Worm (Caenorhabditis elegans) whole organism, young adult: ENCODE results near the gene ehs-1.

Experiments used
- F33H1.4 ChIP-seq: fragments of 200-800 bp; sonication (Bioruptor generic); IDR thresholded peaks from 2 replicates; pipeline ENCODE4 v1.3.6; 2022; ENCODE audit warnings: missing genetic modification reagents, missing genetic modification characterization, missing compliant biosample characterization
- F37B4.10 ChIP-seq: fragments of 200-800 bp; sonication (Bioruptor generic); IDR thresholded peaks from 2 replicates; pipeline ENCODE4 v1.3.6; 2022; ENCODE audit warnings: missing genetic modification characterization, missing compliant biosample characterization
- F55B11.4 ChIP-seq: sonication (generic microtip); optimal IDR thresholded peaks from 2 replicates; lab custom pipeline; 2016; ENCODE audit warnings: missing compliant biosample characterization, missing genetic modification characterization, borderline replicate concordance; ENCODE audit not compliant: insufficient read depth
- F57C9.4 ChIP-seq: sonication (generic microtip); optimal IDR thresholded peaks from 2 replicates; lab custom pipeline; 2017; ENCODE audit warnings: mild to moderate bottlenecking, missing genetic modification characterization, missing compliant biosample characterization
- K11D2.4 ChIP-seq: fragments of 200-800 bp; sonication (Bioruptor generic); IDR thresholded peaks from 2 replicates; pipeline ENCODE4 v1.3.6; 2022; ENCODE audit warnings: missing genetic modification reagents, missing genetic modification characterization, missing compliant biosample characterization
- T26A5.8 ChIP-seq: sonication (generic microtip); optimal IDR thresholded peaks from 2 replicates; lab custom pipeline; 2016; ENCODE audit warnings: missing genetic modification characterization, missing compliant biosample characterization
- Y53G8AR.9 ChIP-seq: fragments of 200-800 bp; sonication (Bioruptor generic); conservative IDR thresholded peaks from 2 replicates; pipeline ENCODE4 v1.3.6; 2022; ENCODE audit warnings: missing genetic modification reagents, missing genetic modification characterization, missing compliant biosample characterization
- Y79H2A.3 ChIP-seq: fragments of 200-800 bp; sonication (Bioruptor generic); conservative IDR thresholded peaks from 2 replicates; pipeline ENCODE4 v1.3.6; 2022; ENCODE audit warnings: missing genetic modification reagents, missing genetic modification characterization, missing compliant biosample characterization
- ZK185.1 ChIP-seq: sonication (generic microtip); optimal IDR thresholded peaks from 2 replicates; lab custom pipeline; 2016; ENCODE audit warnings: mild to moderate bottlenecking, missing genetic modification characterization, missing compliant biosample characterization; ENCODE audit not compliant: poor library complexity, severe bottlenecking
- aptf-2 ChIP-seq: fragments of 200-800 bp; sonication (Bioruptor generic); conservative IDR thresholded peaks from 2 replicates; pipeline ENCODE4 v1.3.6; 2022; ENCODE audit warnings: missing genetic modification reagents, missing genetic modification characterization, missing compliant biosample characterization
- aptf-3 ChIP-seq: fragments of 200-800 bp; sonication (Bioruptor generic); IDR thresholded peaks from 2 replicates; pipeline ENCODE4 v1.3.6; 2022; ENCODE audit warnings: missing genetic modification characterization, missing compliant biosample characterization
- athp-1 ChIP-seq: sonication (generic microtip); optimal IDR thresholded peaks from 2 replicates; lab custom pipeline; 2017; ENCODE audit warnings: mild to moderate bottlenecking, missing genetic modification characterization, missing compliant biosample characterization
- attf-6 ChIP-seq: fragments of 200-800 bp; sonication (Bioruptor generic); IDR thresholded peaks from 2 replicates; pipeline ENCODE4 v1.3.6; 2022; ENCODE audit warnings: missing genetic modification reagents, missing genetic modification characterization, missing compliant biosample characterization
- ccch-3 ChIP-seq: fragments of 200-800 bp; sonication (Bioruptor generic); optimal IDR thresholded peaks from 2 replicates; lab custom pipeline; 2018; ENCODE audit warnings: mild to moderate bottlenecking, missing genetic modification characterization, missing compliant biosample characterization
- cebp-1 ChIP-seq, 2 experiments: fragments of 200-800 bp in 1 of 2; sonication (Bioruptor generic) in 1 of 2; sonication (generic microtip) in 1 of 2; IDR thresholded peaks in 1 of 2; optimal IDR thresholded peaks in 1 of 2; 2 replicates each; pipeline versions ENCODE4 v1.3.6 to Lab custom; 2017 to 2022; ENCODE audit warnings: missing compliant biosample characterization in 2 of 2, missing genetic modification characterization in 2 of 2, mild to moderate bottlenecking in 1 of 2, missing genetic modification reagents in 1 of 2, moderate library complexity in 1 of 2
- ceh-79 ChIP-seq: sonication (generic microtip); optimal IDR thresholded peaks from 2 replicates; lab custom pipeline; 2017; ENCODE audit warnings: mild to moderate bottlenecking, missing genetic modification characterization, missing compliant biosample characterization
- efl-1 ChIP-seq: fragments of 150-350 bp; optimal IDR thresholded peaks from 2 replicates; lab custom pipeline; 2014; ENCODE audit warnings: missing biosample characterization, missing genetic modification reagents, missing genetic modification characterization
- egl-18 ChIP-seq: fragments of 200-800 bp; sonication (Bioruptor generic); IDR thresholded peaks from 2 replicates; pipeline ENCODE4 v1.3.6; 2022; ENCODE audit warnings: missing genetic modification reagents, missing genetic modification characterization, missing compliant biosample characterization
- ets-4 ChIP-seq: fragments of 200-800 bp; sonication (Bioruptor generic); optimal IDR thresholded peaks from 2 replicates; lab custom pipeline; 2018; ENCODE audit warnings: mild to moderate bottlenecking, missing genetic modification characterization, missing compliant biosample characterization
- fkh-3 ChIP-seq: sonication (generic microtip); optimal IDR thresholded peaks from 2 replicates; lab custom pipeline; 2016; ENCODE audit warnings: mild to moderate bottlenecking, missing genetic modification characterization, missing compliant biosample characterization
- gei-17 ChIP-seq: fragments of 200-800 bp; sonication (Bioruptor generic); optimal IDR thresholded peaks from 2 replicates; lab custom pipeline; 2018; ENCODE audit warnings: mild to moderate bottlenecking, missing genetic modification characterization, missing compliant biosample characterization
- hmg-1.2 ChIP-seq: fragments of 200-800 bp; sonication (Bioruptor generic); IDR thresholded peaks from 2 replicates; pipeline ENCODE4 v1.3.6; 2022; ENCODE audit warnings: missing genetic modification reagents, missing genetic modification characterization, missing compliant biosample characterization
- hmg-20 ChIP-seq: fragments of 200-800 bp; sonication (Bioruptor generic); IDR thresholded peaks from 2 replicates; pipeline ENCODE4 v1.3.6; 2022; ENCODE audit warnings: missing genetic modification reagents, missing genetic modification characterization, missing compliant biosample characterization
- hsf-1 ChIP-seq: fragments of 200-800 bp; sonication (Bioruptor generic); IDR thresholded peaks from 2 replicates; pipeline ENCODE4 v1.3.6; 2022; ENCODE audit warnings: missing genetic modification reagents, missing genetic modification characterization, missing compliant biosample characterization
- lag-1 ChIP-seq: fragments of 200-800 bp; sonication (Bioruptor generic); IDR thresholded peaks from 2 replicates; pipeline ENCODE4 v1.3.6; 2022; ENCODE audit warnings: missing genetic modification reagents, missing genetic modification characterization, missing compliant biosample characterization
- let-526 ChIP-seq: fragments of 200-800 bp; sonication (Bioruptor generic); IDR thresholded peaks from 2 replicates; pipeline ENCODE4 v1.3.6; 2022; ENCODE audit warnings: missing genetic modification reagents, missing genetic modification characterization, missing compliant biosample characterization
- lin-26 ChIP-seq: fragments of 200-800 bp; sonication (Bioruptor generic); IDR thresholded peaks from 2 replicates; pipeline ENCODE4 v1.3.6; 2022; ENCODE audit warnings: missing genetic modification reagents, missing genetic modification characterization, missing compliant biosample characterization
- lin-35 ChIP-seq, 3 experiments: fragments of 150-350 bp in 2 of 3; sonication (generic microtip) in 1 of 3; optimal IDR thresholded peaks; 2 replicates each; lab custom pipeline; 2014 to 2018; ENCODE audit warnings: missing biosample characterization in 3 of 3, missing genetic modification characterization in 3 of 3, missing genetic modification reagents in 3 of 3
- madf-6 ChIP-seq: fragments of 200-800 bp; sonication (Bioruptor generic); IDR thresholded peaks from 2 replicates; pipeline ENCODE4 v1.3.6; 2022; ENCODE audit warnings: missing genetic modification reagents, missing genetic modification characterization, missing compliant biosample characterization
- mel-28 ChIP-seq: sonication (generic microtip); optimal IDR thresholded peaks from 2 replicates; lab custom pipeline; 2016; ENCODE audit warnings: borderline replicate concordance, mild to moderate bottlenecking, missing genetic modification characterization, missing compliant biosample characterization
- mes-4 ChIP-seq: sonication (generic microtip); optimal IDR thresholded peaks from 2 replicates; lab custom pipeline; 2016; ENCODE audit warnings: missing genotype, missing genetic modification characterization, missing compliant biosample characterization
- mxl-1 ChIP-seq: sonication (generic microtip); optimal IDR thresholded peaks from 2 replicates; lab custom pipeline; 2016; ENCODE audit warnings: missing genetic modification characterization, missing compliant biosample characterization
- nfya-1 ChIP-seq: sonication (generic microtip); optimal IDR thresholded peaks from 2 replicates; lab custom pipeline; 2017; ENCODE audit warnings: antibody characterized with exemption, missing compliant biosample characterization, missing genetic modification characterization, borderline replicate concordance; ENCODE audit not compliant: insufficient read depth
- nfyb-1 ChIP-seq: fragments of 200-800 bp; sonication (Bioruptor generic); IDR thresholded peaks from 2 replicates; pipeline ENCODE4 v1.3.6; 2022; ENCODE audit warnings: missing genetic modification reagents, missing genetic modification characterization, missing compliant biosample characterization
- pbrm-1 ChIP-seq: fragments of 200-800 bp; sonication (Bioruptor generic); IDR thresholded peaks from 2 replicates; pipeline ENCODE4 v1.3.6; 2022; ENCODE audit warnings: missing genetic modification reagents, missing genetic modification characterization, missing compliant biosample characterization
- rcor-1 ChIP-seq: fragments of 200-800 bp; sonication (Bioruptor generic); IDR thresholded peaks from 2 replicates; pipeline ENCODE4 v1.3.6; 2022; ENCODE audit warnings: missing genetic modification reagents, missing genetic modification characterization, missing compliant biosample characterization
- sea-2 ChIP-seq: fragments of 200-800 bp; sonication (Bioruptor generic); IDR thresholded peaks from 2 replicates; pipeline ENCODE4 v1.3.6; 2022; ENCODE audit warnings: missing genetic modification characterization, missing compliant biosample characterization
- snpc-4 ChIP-seq, 5 experiments: fragments of 150-350 bp in 1 of 5; sonication (generic microtip) in 4 of 5; optimal IDR thresholded peaks; 2 replicates each; lab custom pipeline; 2014 to 2018; ENCODE audit warnings: missing genetic modification characterization in 5 of 5, missing biosample characterization in 3 of 5, antibody characterized with exemption in 2 of 5, mild to moderate bottlenecking in 2 of 5, missing compliant biosample characterization in 2 of 5, missing genotype in 2 of 5, moderate library complexity in 2 of 5, missing genetic modification reagents in 1 of 5
- sptf-2 ChIP-seq: fragments of 200-800 bp; sonication (Bioruptor generic); optimal IDR thresholded peaks from 2 replicates; lab custom pipeline; 2018; ENCODE audit warnings: mild to moderate bottlenecking, missing genetic modification characterization, missing compliant biosample characterization
- tbp1 ChIP-seq: fragments of 200-800 bp; sonication (Bioruptor generic); optimal IDR thresholded peaks from 2 replicates; lab custom pipeline; 2018; ENCODE audit warnings: mild to moderate bottlenecking, missing genetic modification characterization, missing compliant biosample characterization
- tbx-9 ChIP-seq: sonication (generic microtip); optimal IDR thresholded peaks from 2 replicates; lab custom pipeline; 2016; ENCODE audit warnings: borderline replicate concordance, missing genetic modification characterization, inconsistent platforms, missing compliant biosample characterization
- tlf-1 ChIP-seq: fragments of 200-800 bp; sonication (Bioruptor generic); optimal IDR thresholded peaks from 2 replicates; lab custom pipeline; 2018; ENCODE audit warnings: mild to moderate bottlenecking, missing genetic modification characterization, missing compliant biosample characterization
- xnd-1 ChIP-seq: sonication (generic microtip); optimal IDR thresholded peaks from 2 replicates; lab custom pipeline; 2016; ENCODE audit warnings: missing genotype, missing genetic modification reagents, missing genetic modification characterization, missing compliant biosample characterization
- zim-3 ChIP-seq: sonication (generic microtip); optimal IDR thresholded peaks from 2 replicates; lab custom pipeline; 2017; ENCODE audit warnings: mild to moderate bottlenecking, missing genetic modification characterization, moderate library complexity, missing compliant biosample characterization
- ztf-26 ChIP-seq: sonication (generic microtip); optimal IDR thresholded peaks from 2 replicates; lab custom pipeline; 2017; ENCODE audit warnings: missing genetic modification characterization, missing compliant biosample characterization

ehs-1 gene

DNA sequence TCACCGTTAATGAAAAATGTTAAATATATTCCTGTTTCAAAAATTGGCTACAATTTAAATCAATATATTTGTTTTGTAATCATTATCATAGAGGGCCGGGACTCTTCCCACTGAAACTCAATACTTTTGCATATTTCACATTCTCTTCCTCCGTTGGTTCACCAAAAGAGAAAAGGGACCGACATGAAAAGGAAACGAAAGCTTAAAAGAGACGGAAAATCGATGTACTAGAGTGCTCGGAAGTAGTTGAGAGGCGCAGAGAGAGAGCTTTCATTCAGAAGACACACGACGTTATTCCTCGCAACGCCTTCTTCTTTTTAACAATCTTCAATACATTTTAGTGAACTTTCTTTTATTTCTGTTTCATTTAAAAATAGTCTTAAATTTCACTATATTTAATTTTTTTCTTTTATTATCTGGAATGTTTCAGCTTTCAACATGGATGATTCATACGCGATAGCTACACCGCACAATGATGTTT is at the start of gene ehs-1:
Gene ehs-1 (plus strand): TSS at position 431 of the 481 bp plus-strand sequence.
- no peak for TF ChIP-seq Y53G8AR.9 (GFP tag; lab: Robert Waterston, UW)
- TF ChIP-seq hmg-1.2 (GFP tag; lab: Robert Waterston, UW) = 0 out of 2 replicates have a peak, but pooled peaks have one; percentile 4
- TF ChIP-seq ets-4 (GFP tag; lab: Kevin White, UChicago) = no peak
- TF ChIP-seq F55B11.4 (tag; lab: Kevin White, UChicago) = no peak
- 0 out of 2 replicates have a peak, but pooled peaks have one; percentile 8 for TF ChIP-seq nfyb-1
- TF ChIP-seq ztf-26 (tag; lab: Kevin White, UChicago) = no peak
- no peak for TF ChIP-seq mel-28 (tag; lab: Kevin White, UChicago)
- no peak for TF ChIP-seq zim-3 (tag; lab: Kevin White, UChicago)
- TF ChIP-seq sea-2 = no peak
- no peak for TF ChIP-seq athp-1 (tag; lab: Kevin White, UChicago)
- no peak for TF ChIP-seq lin-35 (GFP tag; optimal IDR thresholded peaks at IDR 0.05; lab: Kevin White, UChicago)
- no peak for TF ChIP-seq nfya-1 (tag; lab: Kevin White, UChicago)
- TF ChIP-seq sptf-2 (GFP tag; lab: Kevin White, UChicago) = no peak
- no peak for TF ChIP-seq aptf-2
- TF ChIP-seq egl-18 = no peak
- no peak for TF ChIP-seq rcor-1

- TF ChIP-seq tbx-9 (tag; lab: Kevin White, UChicago) = no peak
- peak; percentile 95 for TF ChIP-seq tbp1
- 0 out of 2 replicates have a peak, but pooled peaks have one; percentile 13 for TF ChIP-seq F33H1.4 (GFP tag; lab: Robert Waterston, UW)
- TF ChIP-seq hsf-1 (GFP tag; lab: Robert Waterston, UW) = no peak
- peak; percentile 30 for TF ChIP-seq mxl-1
- no peak for TF ChIP-seq T26A5.8 (tag; lab: Kevin White, UChicago)
- peak; percentile 24; the same call in 1 of the 2 replicates for TF ChIP-seq attf-6 (GFP tag; lab: Robert Waterston, UW)
- TF ChIP-seq hmg-20 = no peak
- no peak for TF ChIP-seq aptf-3 (GFP tag; lab: Robert Waterston, UW)
- TF ChIP-seq F57C9.4 (tag; lab: Kevin White, UChicago) = no peak
- TF ChIP-seq xnd-1 (tag; lab: Kevin White, UChicago) = no peak
- TF ChIP-seq ccch-3 = no peak
- no peak for TF ChIP-seq F37B4.10
- peak; percentile 57 for TF ChIP-seq madf-6 (GFP tag; lab: Robert Waterston, UW)
- TF ChIP-seq lin-26 = peak; percentile 86
- TF ChIP-seq ceh-79 = no peak
- TF ChIP-seq Y79H2A.3 (GFP tag; lab: Robert Waterston, UW) = peak; percentile 47; the same call in 1 of the 2 replicates
- TF ChIP-seq cebp-1 (GFP tag; IDR thresholded peaks at IDR 0.05; lab: Robert Waterston, UW) = no peak
- TF ChIP-seq cebp-1 (tag; optimal IDR thresholded peaks at IDR 0.05; lab: Kevin White, UChicago) = no peak
- no peak for TF ChIP-seq efl-1 (GFP tag; lab: Kevin White, UChicago)
- TF ChIP-seq snpc-4 (GFP tag; optimal IDR thresholded peaks at IDR 0.05; lab: Kevin White, UChicago) = no peak
- peak in 3 of 4 experiments; percentile 0 to 70 (median 62) for TF ChIP-seq snpc-4 (tag; optimal IDR thresholded peaks at IDR 0.05; lab: Kevin White, UChicago)
- TF ChIP-seq pbrm-1 (GFP tag; lab: Robert Waterston, UW) = 0 out of 2 replicates have a peak, but pooled peaks have one; percentile 40
- TF ChIP-seq tlf-1 (GFP tag; lab: Kevin White, UChicago) = peak; percentile 7
- TF ChIP-seq ZK185.1 (tag; lab: Kevin White, UChicago) = peak; percentile 31
- TF ChIP-seq sptf-2 (GFP tag; lab: Kevin White, UChicago) = no peak
- TF ChIP-seq K11D2.4 (GFP tag; lab: Robert Waterston, UW) = 0 out of 2 replicates have a peak, but pooled peaks have one; percentile 54
- peak; percentile 10 for TF ChIP-seq fkh-3
- TF ChIP-seq mes-4 (tag; lab: Kevin White, UChicago) = no peak
- no peak for TF ChIP-seq lin-35 (GFP tag; optimal IDR thresholded peaks at IDR 0.05; lab: Kevin White, UChicago)
- TF ChIP-seq let-526 (GFP tag; lab: Robert Waterston, UW) = peak; percentile 68; the same call in 1 of the 2 replicates
- TF ChIP-seq gei-17 = no peak
- no peak for TF ChIP-seq ets-4 (GFP tag; lab: Kevin White, UChicago)
- TF ChIP-seq lag-1 (GFP tag; lab: Robert Waterston, UW) = no peak
Observed at ce11 chrII:5772547-5773142, 47.9 kb upstream of the ehs-1 start.
